Worm (Caenorhabditis elegans): Measurements from ENCODE around the gene F11D11.21.

The F11D11.21 gene

DNA sequence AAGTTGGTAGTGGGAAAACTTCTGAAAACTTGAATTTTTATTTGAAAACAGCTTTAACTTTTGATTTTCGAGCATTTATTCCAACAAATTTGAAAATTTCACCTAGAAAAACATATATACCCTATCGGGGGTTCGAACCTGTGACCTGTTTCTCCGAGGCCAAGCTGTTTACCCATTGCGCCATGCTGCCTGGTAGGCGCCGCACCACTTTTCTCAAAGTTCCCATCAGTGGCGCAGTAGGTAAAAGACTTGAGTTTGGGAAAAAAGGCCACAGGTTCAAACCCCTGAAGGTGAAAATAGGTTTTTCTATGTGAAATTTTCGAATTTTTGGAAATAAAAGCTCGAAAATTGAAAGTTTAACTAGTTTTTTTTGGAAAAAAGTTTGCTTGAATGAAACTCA is 30.3 kb upstream of the F11D11.21 start:
- TF ChIP-seq F13H6.1 (tag; optimal IDR thresholded peaks at IDR 0.05) (no peak), dmd-4 (tag; optimal IDR thresholded peaks at IDR 0.05) (no peak), ama-1 (optimal IDR thresholded peaks at IDR 0.05) (no peak), elt-1 (tag; optimal IDR thresholded peaks at IDR 0.05) (no peak), unc-55 (GFP tag; optimal IDR thresholded peaks at IDR 0.05) (no peak), unc-62 (GFP tag; optimal IDR thresholded peaks at IDR 0.05) (no peak), lin-13 (GFP tag; optimal IDR thresholded peaks at IDR 0.05) (no peak), lin-11 (tag; optimal IDR thresholded peaks at IDR 0.05) (no peak), egl-27 (tag; optimal IDR thresholded peaks at IDR 0.05) (no peak), sma-9 (GFP tag; optimal IDR thresholded peaks at IDR 0.05) (no peak), sma-9 (tag; optimal IDR thresholded peaks at IDR 0.05) (no peak), peb-1 (tag; optimal IDR thresholded peaks at IDR 0.05) (no peak), elt-3 (tag; optimal IDR thresholded peaks at IDR 0.05) (no peak), mab-5 (tag; optimal IDR thresholded peaks at IDR 0.05) (no peak), sem-4 (tag; optimal IDR thresholded peaks at IDR 0.05) (no peak), alr-1 (tag; optimal IDR thresholded peaks at IDR 0.05) (no peak), R02D3.7 (tag; optimal IDR thresholded peaks at IDR 0.05) (no peak), blmp-1 (tag; optimal IDR thresholded peaks at IDR 0.05; ENCODE audit: insufficient read depth) (no peak), gmeb-1 (tag; optimal IDR thresholded peaks at IDR 0.05) (no peak), lsy-2 (tag; optimal IDR thresholded peaks at IDR 0.05) (no peak)

- TF ChIP-seq snpc-4 (tag; optimal IDR thresholded peaks at IDR 0.05) (no peak), lin-11 (tag; optimal IDR thresholded peaks at IDR 0.05) (no peak), ceh-16 (tag; optimal IDR thresholded peaks at IDR 0.05) (no peak), nhr-12 (tag; optimal IDR thresholded peaks at IDR 0.05) (no peak), sem-4 (tag; optimal IDR thresholded peaks at IDR 0.05) (no peak), mdl-1 (tag; optimal IDR thresholded peaks at IDR 0.05) (no peak), gmeb-1 (tag; optimal IDR thresholded peaks at IDR 0.05) (no peak)
Observed at ce11 chrV:18776245-18776737, 25.9 kb upstream of the F11D11.21 start, which contains the start of gene Y17D7B.4. Gene Y17D7B.4 (minus strand): TSS chrV:18776687.

DNA sequence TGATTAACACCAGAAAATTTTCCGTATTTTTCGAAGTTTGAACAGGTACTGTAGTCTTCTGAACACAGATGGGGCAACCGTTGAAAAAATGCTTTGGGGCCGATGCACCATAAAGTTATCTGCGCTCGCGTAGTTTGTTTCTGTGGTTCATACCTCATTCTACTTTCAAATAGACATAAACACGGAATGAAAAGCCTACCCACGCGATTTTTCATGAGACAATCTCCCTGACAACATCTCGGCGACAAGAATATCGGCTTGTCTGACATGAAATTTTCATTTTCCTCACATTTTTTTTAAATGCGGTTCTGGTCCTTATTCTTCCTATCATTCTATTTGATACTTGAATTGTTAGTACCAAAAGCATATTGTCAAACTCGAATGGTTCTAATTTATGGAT is 22.4 kb upstream of the F11D11.21 start, which contains the start of gene clec-257:
Gene clec-257 (plus strand): TSS at position 301 of the 400 bp plus-strand sequence.
- no peak for TF ChIP-seq crh-2 (tag; optimal IDR thresholded peaks at IDR 0.05)
- TF ChIP-seq lsy-2 (tag; optimal IDR thresholded peaks at IDR 0.05), result no peak
- no peak for TF ChIP-seq mab-5 (tag; optimal IDR thresholded peaks at IDR 0.05)
- no peak for TF ChIP-seq sma-9 (GFP tag; optimal IDR thresholded peaks at IDR 0.05)
- TF ChIP-seq sma-9 (tag; optimal IDR thresholded peaks at IDR 0.05), result no peak
- no peak for TF ChIP-seq lin-13 (GFP tag; optimal IDR thresholded peaks at IDR 0.05)
- TF ChIP-seq nhr-25 (tag; optimal IDR thresholded peaks at IDR 0.05), result no peak
- TF ChIP-seq ztf-11 (tag; optimal IDR thresholded peaks at IDR 0.05), result no peak
- TF ChIP-seq nhr-129 (tag; optimal IDR thresholded peaks at IDR 0.05), result no peak
- TF ChIP-seq ama-1 (optimal IDR thresholded peaks at IDR 0.05), result no peak
- no peak for TF ChIP-seq ceh-82 (tag; optimal IDR thresholded peaks at IDR 0.05)
- TF ChIP-seq R02D3.7 (tag; optimal IDR thresholded peaks at IDR 0.05), result no peak
- TF ChIP-seq nhr-11 (tag; optimal IDR thresholded peaks at IDR 0.05), result no peak

DNA sequence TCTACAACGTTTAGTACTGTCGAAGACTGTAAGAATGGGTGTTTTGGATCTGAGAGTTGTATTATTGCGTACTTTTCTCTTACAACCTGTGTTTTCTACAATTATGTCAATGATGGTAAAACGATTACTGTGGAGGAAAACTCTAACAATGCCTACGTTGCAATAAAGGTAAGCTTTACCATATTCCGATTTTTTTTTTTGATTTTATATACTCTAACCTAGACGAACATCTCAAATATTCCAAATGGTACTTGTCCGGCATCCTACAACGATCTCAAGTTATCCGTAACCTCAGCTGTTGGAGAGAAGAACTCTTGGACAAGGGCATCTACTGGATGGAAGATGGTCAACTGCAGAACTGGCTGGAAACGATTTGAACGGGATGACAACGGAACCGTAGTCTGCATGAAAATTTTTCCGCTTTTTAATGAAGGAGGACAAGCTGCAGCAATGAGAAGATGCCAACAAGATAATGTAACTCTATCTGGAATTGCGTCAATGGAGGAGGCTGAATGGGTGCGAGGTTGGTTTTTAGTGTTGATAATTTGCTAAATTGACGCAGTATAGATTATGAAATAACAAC is 21.6 kb upstream of the F11D11.21 start:
- TF ChIP-seq ztf-11 (tag; optimal IDR thresholded peaks at IDR 0.05), result no peak
- no peak for TF ChIP-seq aly-2 (tag; optimal IDR thresholded peaks at IDR 0.05)
- TF ChIP-seq alr-1 (tag; optimal IDR thresholded peaks at IDR 0.05), result no peak
- no peak for TF ChIP-seq ztf-1 (GFP tag; conservative IDR thresholded peaks at IDR 0.05)
- TF ChIP-seq crh-2 (tag; optimal IDR thresholded peaks at IDR 0.05), result no peak
- no peak for TF ChIP-seq F13H6.1 (tag; optimal IDR thresholded peaks at IDR 0.05)

DNA sequence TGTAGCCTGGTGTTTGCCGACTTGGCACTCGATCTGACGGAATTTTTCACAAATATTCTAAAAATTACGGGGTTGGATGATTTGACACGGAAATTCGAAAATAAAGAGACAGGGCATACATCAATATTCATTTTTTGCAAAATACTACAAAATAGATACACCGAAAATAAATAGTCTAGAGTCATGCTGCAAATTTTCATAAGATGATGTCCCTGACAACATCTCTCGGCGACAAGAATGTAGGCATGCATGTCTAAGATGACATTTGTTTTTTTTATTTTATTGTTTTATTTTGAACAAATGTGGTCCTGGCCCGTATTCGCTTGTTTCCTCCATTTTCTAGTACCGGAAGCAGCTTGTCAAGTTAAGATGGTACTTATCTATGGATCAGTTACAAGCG is 21.0 kb upstream of the F11D11.21 start, which contains the start of gene clec-256:
Gene clec-256 (plus strand): TSS at position 301 of the 400 bp plus-strand sequence.
- TF ChIP-seq nhr-237 (tag; optimal IDR thresholded peaks at IDR 0.05), result no peak
- no peak for TF ChIP-seq ztf-11 (tag; optimal IDR thresholded peaks at IDR 0.05)
- TF ChIP-seq nhr-25 (tag; optimal IDR thresholded peaks at IDR 0.05), result no peak
- no peak for TF ChIP-seq ztf-4 (tag; optimal IDR thresholded peaks at IDR 0.05)
- TF ChIP-seq Y55F3AM.14 (GFP tag; optimal IDR thresholded peaks at IDR 0.05), result no peak
- no peak for TF ChIP-seq dmd-4 (tag; optimal IDR thresholded peaks at IDR 0.05)
- TF ChIP-seq nhr-6 (tag; optimal IDR thresholded peaks at IDR 0.05), result no peak
- no peak for TF ChIP-seq sma-3 (GFP tag; optimal IDR thresholded peaks at IDR 0.05)
- TF ChIP-seq nhr-129 (tag; optimal IDR thresholded peaks at IDR 0.05), result no peak
- TF ChIP-seq nhr-77 (tag; optimal IDR thresholded peaks at IDR 0.05), result no peak
- TF ChIP-seq nhr-23 (tag; optimal IDR thresholded peaks at IDR 0.05), result no peak
- no peak for TF ChIP-seq lsy-2 (tag; optimal IDR thresholded peaks at IDR 0.05)
- TF ChIP-seq snpc-4 (tag; optimal IDR thresholded peaks at IDR 0.05), result no peak
- TF ChIP-seq lin-11 (tag; optimal IDR thresholded peaks at IDR 0.05), result no peak
- TF ChIP-seq sem-4 (tag; optimal IDR thresholded peaks at IDR 0.05), result no peak
- no peak for TF ChIP-seq gmeb-1 (tag; optimal IDR thresholded peaks at IDR 0.05)
- no peak for TF ChIP-seq unc-39 (tag; optimal IDR thresholded peaks at IDR 0.05)
- TF ChIP-seq sma-9 (GFP tag; optimal IDR thresholded peaks at IDR 0.05), result no peak
- no peak for TF ChIP-seq sma-9 (tag; optimal IDR thresholded peaks at IDR 0.05)

Measured in whole organism, L2 larva.